Worm (Caenorhabditis elegans): ENCODE results near the gene F16B3.2.

ce11 chrV:1266540-1266939 is 48.4 kb upstream of the F16B3.2 start:
- TF ChIP-seq zag-1 (tag; optimal IDR thresholded peaks at IDR 0.05) (no peak), jun-1 (tag; optimal IDR thresholded peaks at IDR 0.05) (no peak), R02D3.7 (tag; optimal IDR thresholded peaks at IDR 0.05) (no peak), aly-2 (tag; optimal IDR thresholded peaks at IDR 0.05) (no peak), egl-27 (tag; optimal IDR thresholded peaks at IDR 0.05) (no peak), mdl-1 (tag; optimal IDR thresholded peaks at IDR 0.05) (no peak), pha-4 (tag; optimal IDR thresholded peaks at IDR 0.05) (no peak), tbx-2 (tag; optimal IDR thresholded peaks at IDR 0.05) (no peak), nhr-237 (tag; optimal IDR thresholded peaks at IDR 0.05) (no peak)
